Fruit fly (Drosophila melanogaster) S2 (cell line): ENCODE measurements around the gene CG43867.

ENCODE experiments used
- CG8478 ChIP-seq: fragments of >200 bp; optimal IDR thresholded peaks from 2 replicates; lab custom pipeline; 2018
- CTCF ChIP-seq, 2 experiments: fragments of >200 bp; optimal IDR thresholded peaks; 2 replicates each; lab custom pipeline; 2018

- TF ChIP-seq CG8478 (lab: Kevin White, UChicago) (no peak), CTCF (optimal IDR thresholded peaks at IDR 0.05; lab: Kevin White, UChicago) (no peak)
These were observed 83.3 kb downstream of the CG43867 start, which contains the start of gene CG14635 for dm6 chrX:844523-844922.
